Fruit fly (Drosophila melanogaster) whole organism, embryonic: ENCODE results near the gene CG14839.

ENCODE experiments used
- BtbVII ChIP-seq: fragments of 200-800 bp; sonication (Bioruptor generic); optimal IDR thresholded peaks from 3 replicates; lab custom pipeline; 2017; ENCODE audit warnings: missing biosample characterization, mild to moderate bottlenecking, missing genetic modification characterization
- CG1024 ChIP-seq: fragments of 200-800 bp; sonication (Bioruptor generic); IDR thresholded peaks from 2 replicates; pipeline ENCODE4 v1.3.6; 2022; ENCODE audit warnings: missing biosample characterization, missing genetic modification characterization
- CG12299 ChIP-seq: fragments of 200-800 bp; sonication (Bioruptor generic); optimal IDR thresholded peaks from 2 replicates; lab custom pipeline; 2018; ENCODE audit warnings: missing biosample characterization, mild to moderate bottlenecking, missing genetic modification characterization
- CG12744 ChIP-seq: fragments of 200-800 bp; sonication (Bioruptor generic); optimal IDR thresholded peaks from 2 replicates; lab custom pipeline; 2016; ENCODE audit warnings: missing biosample characterization, missing genetic modification characterization
- CG12769 ChIP-seq: fragments of 200-800 bp; sonication (Bioruptor generic); optimal IDR thresholded peaks from 2 replicates; lab custom pipeline; 2019; ENCODE audit warnings: missing biosample characterization, mild to moderate bottlenecking, missing genetic modification characterization, moderate library complexity
- CG13775 ChIP-seq: fragments of 200-800 bp; sonication (Bioruptor generic); optimal IDR thresholded peaks from 3 replicates; lab custom pipeline; 2017; ENCODE audit warnings: missing biosample characterization, mild to moderate bottlenecking, missing genetic modification characterization
- CG1602 ChIP-seq: fragments of 200-800 bp; sonication (Bioruptor generic); optimal IDR thresholded peaks from 3 replicates; lab custom pipeline; 2016; ENCODE audit warnings: missing biosample characterization, missing genetic modification characterization
- CG31224 ChIP-seq: fragments of 200-800 bp; sonication (Bioruptor generic); IDR thresholded peaks from 2 replicates; pipeline ENCODE4 v1.3.6; 2022; ENCODE audit warnings: missing biosample characterization, missing genetic modification characterization
- CG43689 ChIP-seq: fragments of 200-800 bp; sonication (Bioruptor generic); IDR thresholded peaks from 2 replicates; pipeline ENCODE4 v1.3.6; 2022; ENCODE audit warnings: missing biosample characterization, missing genetic modification characterization
- CG4730 ChIP-seq: fragments of 200-800 bp; sonication (Bioruptor generic); IDR thresholded peaks from 2 replicates; pipeline ENCODE4 v1.3.6; 2022; ENCODE audit warnings: missing biosample characterization, missing genetic modification characterization
- CG5245 ChIP-seq: fragments of 200-800 bp; sonication (Bioruptor generic); optimal IDR thresholded peaks from 3 replicates; lab custom pipeline; 2016; ENCODE audit warnings: missing biosample characterization, missing genetic modification characterization
- CG7786 ChIP-seq: fragments of 200-800 bp; sonication (Bioruptor generic); optimal IDR thresholded peaks from 2 replicates; lab custom pipeline; 2016; ENCODE audit warnings: missing biosample characterization, missing genetic modification characterization
- CG9932 ChIP-seq: fragments of 200-800 bp; sonication (Bioruptor generic); IDR thresholded peaks from 2 replicates; pipeline ENCODE4 v1.3.6; 2022; ENCODE audit warnings: missing biosample characterization, missing genetic modification characterization
- Chrac-16 ChIP-seq: fragments of 200-800 bp; sonication (Bioruptor generic); optimal IDR thresholded peaks from 3 replicates; lab custom pipeline; 2016; ENCODE audit warnings: missing biosample characterization, missing genetic modification characterization
- D ChIP-seq, 2 experiments: fragments of 200-800 bp in 1 of 2; fragments of >200 bp in 1 of 2; sonication (Bioruptor generic) in 1 of 2; optimal IDR thresholded peaks; 2 replicates in 1 of 2; 3 replicates in 1 of 2; lab custom pipeline; 2017; ENCODE audit warnings: mild to moderate bottlenecking in 1 of 2, missing biosample characterization in 1 of 2, missing genetic modification characterization in 1 of 2, missing genetic modification reagents in 1 of 2
- D19A ChIP-seq: fragments of 200-800 bp; optimal IDR thresholded peaks from 3 replicates; lab custom pipeline; 2019; ENCODE audit warnings: missing biosample characterization, mild to moderate bottlenecking, missing genetic modification characterization, moderate library complexity
- Dbx ChIP-seq: fragments of 200-800 bp; sonication (Bioruptor generic); IDR thresholded peaks from 3 replicates; pipeline ENCODE4 v1.3.6; 2022; ENCODE audit warnings: missing biosample characterization, missing genetic modification characterization
- Fer1 ChIP-seq: fragments of 200-800 bp; sonication (Bioruptor generic); optimal IDR thresholded peaks from 2 replicates; lab custom pipeline; 2017; ENCODE audit warnings: missing biosample characterization, mild to moderate bottlenecking, missing genetic modification characterization
- Hmx ChIP-seq: fragments of 200-800 bp; sonication (Bioruptor generic); optimal IDR thresholded peaks from 2 replicates; lab custom pipeline; 2016; ENCODE audit warnings: missing biosample characterization, missing genetic modification characterization
- Oli ChIP-seq: fragments of 200-800 bp; sonication (Bioruptor generic); optimal IDR thresholded peaks from 2 replicates; lab custom pipeline; 2018; ENCODE audit warnings: missing biosample characterization, mild to moderate bottlenecking, missing genetic modification characterization, moderate library complexity
- Pdp1 ChIP-seq, 2 experiments: fragments of 200-800 bp; sonication (Bioruptor generic); optimal IDR thresholded peaks; 3 replicates each; lab custom pipeline; 2016; ENCODE audit warnings: missing biosample characterization in 2 of 2, missing genetic modification characterization in 2 of 2, mild to moderate bottlenecking in 1 of 2, moderate library complexity in 1 of 2
- Rx ChIP-seq: fragments of 200-800 bp; sonication (Bioruptor generic); IDR thresholded peaks from 2 replicates; pipeline ENCODE4 v1.3.6; 2022; ENCODE audit warnings: missing biosample characterization, missing genetic modification characterization
- Ssrp ChIP-seq: fragments of 200-800 bp; sonication (Bioruptor generic); optimal IDR thresholded peaks from 2 replicates; lab custom pipeline; 2018; ENCODE audit warnings: missing biosample characterization, mild to moderate bottlenecking, missing genetic modification characterization, moderate library complexity
- Usf ChIP-seq: fragments of 200-800 bp; sonication (Bioruptor generic); optimal IDR thresholded peaks from 2 replicates; lab custom pipeline; 2017; ENCODE audit warnings: missing genotype, missing biosample characterization, missing genetic modification characterization
- bcd ChIP-seq: fragments of 200-800 bp; sonication (Bioruptor generic); optimal IDR thresholded peaks from 2 replicates; lab custom pipeline; 2017; ENCODE audit warnings: missing biosample characterization, mild to moderate bottlenecking, missing genetic modification characterization
- br ChIP-seq: fragments of >200 bp; optimal IDR thresholded peaks from 2 replicates; lab custom pipeline; 2017
- chif ChIP-seq, 2 experiments: fragments of 200-800 bp; sonication (Bioruptor generic); optimal IDR thresholded peaks; 3 replicates each; lab custom pipeline; 2016; ENCODE audit warnings: missing biosample characterization in 2 of 2, missing genetic modification characterization in 2 of 2
- chinmo ChIP-seq: fragments of 200-800 bp; sonication (Bioruptor generic); IDR thresholded peaks from 4 replicates; pipeline ENCODE4 v1.3.6; 2022; ENCODE audit warnings: missing biosample characterization, missing genetic modification characterization; ENCODE audit not compliant: partially characterized antibody
- corto ChIP-seq: fragments of 200-800 bp; sonication (Bioruptor generic); optimal IDR thresholded peaks from 2 replicates; lab custom pipeline; 2016; ENCODE audit warnings: missing biosample characterization, mild to moderate bottlenecking, missing genetic modification characterization, moderate library complexity
- croc ChIP-seq: fragments of 200-800 bp; sonication (Bioruptor generic); conservative IDR thresholded peaks from 3 replicates; pipeline ENCODE4 v1.3.6; 2022; ENCODE audit warnings: missing biosample characterization, missing genetic modification characterization
- dati ChIP-seq: fragments of 200-800 bp; sonication (Bioruptor generic); IDR thresholded peaks from 2 replicates; pipeline ENCODE4 v1.3.6; 2022; ENCODE audit warnings: missing biosample characterization, missing genetic modification characterization
- dysf ChIP-seq: fragments of 200-800 bp; sonication (Bioruptor generic); IDR thresholded peaks from 3 replicates; pipeline ENCODE4 v1.3.6; 2022; ENCODE audit warnings: missing biosample characterization, missing genetic modification characterization
- ems ChIP-seq: fragments of 200-800 bp; sonication (Bioruptor generic); optimal IDR thresholded peaks from 3 replicates; lab custom pipeline; 2016; ENCODE audit warnings: missing biosample characterization, missing genetic modification characterization
- eve ChIP-seq, 2 experiments: fragments of >200 bp; optimal IDR thresholded peaks; 2 replicates each; lab custom pipeline; 2017; ENCODE audit warnings: missing biosample characterization in 2 of 2, missing genetic modification characterization in 2 of 2
- gsb ChIP-seq: fragments of 200-800 bp; sonication (Bioruptor generic); IDR thresholded peaks from 2 replicates; pipeline ENCODE4 v1.3.6; 2022; ENCODE audit warnings: missing biosample characterization, missing genetic modification characterization
- hkb ChIP-seq, 2 experiments: fragments of 200-800 bp in 1 of 2; fragments of >200 bp in 1 of 2; sonication (Bioruptor generic) in 1 of 2; IDR thresholded peaks in 1 of 2; optimal IDR thresholded peaks in 1 of 2; 2 replicates each; pipeline versions ENCODE4 v1.3.6 to Lab custom; 2017 to 2022; ENCODE audit warnings: missing biosample characterization in 1 of 2, missing genetic modification characterization in 1 of 2
- ken ChIP-seq: fragments of 200-800 bp; sonication (Bioruptor generic); IDR thresholded peaks from 3 replicates; pipeline ENCODE4 v1.3.6; 2022; ENCODE audit warnings: missing biosample characterization, missing genetic modification characterization
- lilli ChIP-seq: fragments of 200-800 bp; sonication (Bioruptor generic); optimal IDR thresholded peaks from 3 replicates; lab custom pipeline; 2016; ENCODE audit warnings: missing biosample characterization, missing genetic modification characterization
- maf-S ChIP-seq: fragments of 200-800 bp; sonication (Bioruptor generic); optimal IDR thresholded peaks from 2 replicates; lab custom pipeline; 2016; ENCODE audit warnings: missing biosample characterization, missing genetic modification characterization
- pan ChIP-seq, 4 experiments: fragments of >200 bp in 3 of 4; fragments of 200-800 bp in 1 of 4; sonication (Bioruptor generic) in 1 of 4; optimal IDR thresholded peaks in 3 of 4; IDR thresholded peaks in 1 of 4; 2 replicates each; pipeline versions ENCODE4 v1.3.6 to Lab custom; 2017 to 2022; ENCODE audit warnings: missing biosample characterization in 2 of 4, missing genetic modification characterization in 2 of 4, mixed read lengths in 1 of 4
- prd ChIP-seq, 3 experiments: fragments of >200 bp in 2 of 3; fragments of 200-800 bp in 1 of 3; sonication (Bioruptor generic) in 1 of 3; optimal IDR thresholded peaks in 2 of 3; IDR thresholded peaks in 1 of 3; 2 replicates in 2 of 3; 3 replicates in 1 of 3; pipeline versions ENCODE4 v1.3.6 to Lab custom; 2017 to 2022; ENCODE audit warnings: missing biosample characterization in 1 of 3, missing genetic modification characterization in 1 of 3
- sc ChIP-seq, 3 experiments: fragments of >200 bp in 2 of 3; fragments of 200-800 bp in 1 of 3; sonication (Bioruptor generic) in 1 of 3; optimal IDR thresholded peaks; 2 replicates in 2 of 3; 3 replicates in 1 of 3; lab custom pipeline; 2017; ENCODE audit warnings: mild to moderate bottlenecking in 1 of 3, missing biosample characterization in 1 of 3, missing genetic modification characterization in 1 of 3, missing genetic modification reagents in 1 of 3
- sisA ChIP-seq: fragments of 200-800 bp; sonication (Bioruptor generic); IDR thresholded peaks from 2 replicates; pipeline ENCODE4 v1.3.6; 2022; ENCODE audit warnings: missing biosample characterization, missing genetic modification characterization
- stc ChIP-seq: fragments of 200-800 bp; sonication (Bioruptor generic); IDR thresholded peaks from 2 replicates; pipeline ENCODE4 v1.3.6; 2022; ENCODE audit warnings: missing biosample characterization, missing genetic modification characterization
- tap ChIP-seq: fragments of 200-800 bp; optimal IDR thresholded peaks from 3 replicates; lab custom pipeline; 2019; ENCODE audit warnings: missing biosample characterization, mild to moderate bottlenecking, missing genetic modification characterization, moderate library complexity
- tna ChIP-seq: fragments of 200-800 bp; sonication (Bioruptor generic); IDR thresholded peaks from 2 replicates; pipeline ENCODE4 v1.3.6; 2022; ENCODE audit warnings: missing biosample characterization, missing genetic modification characterization; ENCODE audit not compliant: partially characterized antibody
- tup ChIP-seq: fragments of 200-800 bp; sonication (Bioruptor generic); optimal IDR thresholded peaks from 2 replicates; lab custom pipeline; 2016; ENCODE audit warnings: missing biosample characterization, mild to moderate bottlenecking, missing genetic modification characterization, moderate library complexity

CG14839 gene

dm6 chr3R:14277894-14278522 lies 15.8 kb downstream of the CG14839 start (continued):
- TF ChIP-seq sc (optimal IDR thresholded peaks at IDR 0.05; lab: Kevin White, UChicago) (no peak), sc (GFP tag; optimal IDR thresholded peaks at IDR 0.05; lab: Kevin White, UChicago) (no peak), eve (GFP tag; optimal IDR thresholded peaks at IDR 0.05; lab: Kevin White, UChicago) (peak in 1 of 2 experiments; percentile 36), tup (peak; percentile 66), CG7786 (GFP tag; lab: Kevin White, UChicago) (no peak), D (optimal IDR thresholded peaks at IDR 0.05; lab: Kevin White, UChicago) (no peak), D (GFP tag; optimal IDR thresholded peaks at IDR 0.05; lab: Kevin White, UChicago) (peak; percentile 82), tap (tag; lab: Kevin White, UChicago) (no peak), CG12744 (GFP tag; lab: Kevin White, UChicago) (no peak), CG12769 (tag; lab: Kevin White, UChicago) (no peak), CG5245 (peak; percentile 47), lilli (GFP tag; lab: Kevin White, UChicago) (no peak), gsb (peak; percentile 68), CG31224 (GFP tag; lab: Robert Waterston, UW) (peak; percentile 63), corto (peak; percentile 95), Hmx (GFP tag; lab: Kevin White, UChicago) (no peak), bcd (GFP tag; lab: Kevin White, UChicago) (peak; percentile 71), tna (GFP tag; lab: Robert Waterston, UW) (no peak), CG13775 (GFP tag; lab: Kevin White, UChicago) (peak; percentile 84), CG9932 (GFP tag; lab: Robert Waterston, UW) (peak; percentile 72), BtbVII (GFP tag; lab: Kevin White, UChicago) (peak; percentile 50), Oli (tag; lab: Kevin White, UChicago) (peak; percentile 75), CG43689 (GFP tag; lab: Robert Waterston, UW) (peak; percentile 37; the same call in 1 of the 2 replicates), Chrac-16 (GFP tag; lab: Kevin White, UChicago) (peak; percentile 75), CG1024 (GFP tag; lab: Robert Waterston, UW) (peak; percentile 70; the same call in 1 of the 2 replicates), Pdp1 (GFP tag; optimal IDR thresholded peaks at IDR 0.05; lab: Kevin White, UChicago) (peak in 1 of 2 experiments; percentile 41), ems (GFP tag; lab: Kevin White, UChicago) (peak; percentile 32), pan (optimal IDR thresholded peaks at IDR 0.05; lab: Kevin White, UChicago) (no peak), pan (GFP tag; optimal IDR thresholded peaks at IDR 0.05 in 1 of 2, IDR thresholded peaks at IDR 0.05 in 1 of 2) (peak in 1 of 2 experiments; percentile 88), croc (GFP tag; lab: Robert Waterston, UW) (peak; percentile 73), hkb (optimal IDR thresholded peaks at IDR 0.05; lab: Kevin White, UChicago) (no peak), hkb (GFP tag; IDR thresholded peaks at IDR 0.05; lab: Robert Waterston, UW) (peak; percentile 92), Usf (peak; percentile 39), chinmo (GFP tag; lab: Robert Waterston, UW) (no peak), D19A (peak; percentile 82), CG1602 (peak; percentile 75), br (lab: Kevin White, UChicago) (no peak), dati (GFP tag; lab: Robert Waterston, UW) (0 out of 2 replicates have a peak, but pooled peaks have one; percentile 49), chif (GFP tag; optimal IDR thresholded peaks at IDR 0.05; lab: Kevin White, UChicago) (peak; percentile 18 to 40), Ssrp (tag; lab: Kevin White, UChicago) (peak; percentile 35), CG4730 (GFP tag; lab: Robert Waterston, UW) (peak; percentile 68), ken (peak; percentile 68; the same call in 1 of the 3 replicates), prd (optimal IDR thresholded peaks at IDR 0.05; lab: Kevin White, UChicago) (no peak), prd (GFP tag; IDR thresholded peaks at IDR 0.05; lab: Robert Waterston, UW) (peak; percentile 95), sisA (GFP tag; lab: Robert Waterston, UW) (peak; percentile 70), Dbx (peak; percentile 80; the same call in 2 of the 3 replicates), Rx (GFP tag; lab: Robert Waterston, UW) (0 out of 2 replicates have a peak, but pooled peaks have one; percentile 6), stc (GFP tag; lab: Robert Waterston, UW) (peak; percentile 86), maf-S (no peak), dysf (GFP tag; lab: Robert Waterston, UW) (peak; percentile 74), Fer1 (no peak), CG12299 (tag; lab: Kevin White, UChicago) (peak; percentile 66)
